Worm (Caenorhabditis elegans) whole organism, L1 larva: Measurements from ENCODE around the gene nra-1.
"Not testable (repeated sequence)": the region's sequence is repeated elsewhere in the genome, so short reads cannot be mapped to it uniquely, and the experiment has no call there.

Experiments used
- aha-1 ChIP-seq: fragments of 150-350 bp; optimal IDR thresholded peaks from 2 replicates; lab custom pipeline; 2014; ENCODE audit warnings: missing biosample characterization, missing genetic modification characterization
- ceh-63 ChIP-seq: fragments of 200-800 bp; sonication (Bioruptor generic); optimal IDR thresholded peaks from 2 replicates; lab custom pipeline; 2018; ENCODE audit warnings: mild to moderate bottlenecking, missing genetic modification characterization, missing compliant biosample characterization
- ces-1 ChIP-seq: fragments of 150-350 bp; optimal IDR thresholded peaks from 2 replicates; lab custom pipeline; 2014; ENCODE audit warnings: missing biosample characterization, missing genetic modification reagents, missing genetic modification characterization
- dpl-1 ChIP-seq, 3 experiments: fragments of 150-350 bp in 2 of 3; sonication (generic microtip) in 1 of 3; optimal IDR thresholded peaks; 2 replicates each; lab custom pipeline; 2014 to 2017; ENCODE audit warnings: missing biosample characterization in 3 of 3, missing genetic modification characterization in 3 of 3, missing genetic modification reagents in 3 of 3
- dsc-1 ChIP-seq: sonication (generic microtip); optimal IDR thresholded peaks from 2 replicates; lab custom pipeline; 2016; ENCODE audit warnings: mild to moderate bottlenecking, missing genetic modification characterization, missing compliant biosample characterization
- efl-1 ChIP-seq, 4 experiments: fragments of 150-350 bp; optimal IDR thresholded peaks in 3 of 4; peaks in 1 of 4; 1 replicate in 1 of 4; 2 replicates in 3 of 4; lab custom pipeline; 2014; ENCODE audit warnings: missing biosample characterization in 2 of 4, missing genetic modification characterization in 2 of 4, missing genetic modification reagents in 2 of 4
- efl-3 ChIP-seq: fragments of 200-800 bp; sonication (Bioruptor generic); optimal IDR thresholded peaks from 2 replicates; lab custom pipeline; 2018; ENCODE audit warnings: mild to moderate bottlenecking, missing genetic modification characterization, missing compliant biosample characterization
- elt-2 ChIP-seq: sonication (generic microtip); optimal IDR thresholded peaks from 2 replicates; lab custom pipeline; 2016; ENCODE audit warnings: missing genetic modification characterization, mild to moderate bottlenecking, inconsistent platforms, missing compliant biosample characterization, missing genetic modification reagents
- fkh-10 ChIP-seq: sonication (generic microtip); optimal IDR thresholded peaks from 2 replicates; lab custom pipeline; 2017; ENCODE audit warnings: missing biosample characterization, missing genetic modification reagents, missing genetic modification characterization
- fkh-8 ChIP-seq: sonication (generic microtip); optimal IDR thresholded peaks from 2 replicates; lab custom pipeline; 2016; ENCODE audit warnings: mild to moderate bottlenecking, missing genetic modification characterization, missing compliant biosample characterization
- isw-1 ChIP-seq: fragments of 200-800 bp; sonication (Bioruptor generic); IDR thresholded peaks from 2 replicates; pipeline ENCODE4 v1.3.6; 2022; ENCODE audit warnings: missing genetic modification characterization, missing compliant biosample characterization
- jun-1 ChIP-seq: fragments of 150-350 bp; optimal IDR thresholded peaks from 2 replicates; lab custom pipeline; 2014; ENCODE audit warnings: missing biosample characterization, missing genetic modification reagents, missing genetic modification characterization
- lin-14 ChIP-seq: fragments of 200-800 bp; sonication (Bioruptor generic); optimal IDR thresholded peaks from 2 replicates; lab custom pipeline; 2018; ENCODE audit warnings: mild to moderate bottlenecking, missing genetic modification characterization, moderate library complexity, missing compliant biosample characterization
- lin-35 ChIP-seq, 2 experiments: fragments of 150-350 bp; optimal IDR thresholded peaks; 2 replicates each; lab custom pipeline; 2014; ENCODE audit warnings: missing biosample characterization in 2 of 2, missing genetic modification characterization in 2 of 2, missing genetic modification reagents in 2 of 2
- lin-39 ChIP-seq: fragments of 150-350 bp; optimal IDR thresholded peaks from 2 replicates; lab custom pipeline; 2014; ENCODE audit warnings: missing biosample characterization, missing genetic modification reagents, missing genetic modification characterization
- lsy-2 ChIP-seq, 2 experiments: fragments of 150-350 bp; optimal IDR thresholded peaks; 2 replicates each; lab custom pipeline; 2014; ENCODE audit warnings: missing biosample characterization in 2 of 2, missing genetic modification characterization in 2 of 2
- mab-9 ChIP-seq: fragments of 200-800 bp; sonication (Bioruptor generic); IDR thresholded peaks from 2 replicates; pipeline ENCODE4 v1.3.6; 2022; ENCODE audit warnings: missing genetic modification reagents, missing genetic modification characterization, missing compliant biosample characterization
- nhr-11 ChIP-seq: fragments of 150-350 bp; optimal IDR thresholded peaks from 2 replicates; lab custom pipeline; 2014; ENCODE audit warnings: missing biosample characterization, missing genetic modification characterization
- nhr-47 ChIP-seq: sonication (generic microtip); optimal IDR thresholded peaks from 2 replicates; lab custom pipeline; 2016; ENCODE audit warnings: mild to moderate bottlenecking, missing genetic modification characterization, moderate library complexity, missing compliant biosample characterization
- nhr-71 ChIP-seq: sonication (generic microtip); optimal IDR thresholded peaks from 2 replicates; lab custom pipeline; 2016; ENCODE audit warnings: mild to moderate bottlenecking, missing genetic modification characterization, moderate library complexity, missing compliant biosample characterization
- nhr-85 ChIP-seq: sonication (generic microtip); peaks from one replicate; lab custom pipeline; 2016; ENCODE audit warnings: missing genetic modification characterization, inconsistent platforms, missing compliant biosample characterization
- snu-23 ChIP-seq: sonication (generic microtip); optimal IDR thresholded peaks from 2 replicates; lab custom pipeline; 2016; ENCODE audit warnings: missing genetic modification characterization, missing compliant biosample characterization
- sptf-1 ChIP-seq: fragments of 150-350 bp; optimal IDR thresholded peaks from 2 replicates; lab custom pipeline; 2014; ENCODE audit warnings: missing biosample characterization, missing genetic modification characterization
- unc-130 ChIP-seq: fragments of 150-350 bp; optimal IDR thresholded peaks from 2 replicates; lab custom pipeline; 2017; ENCODE audit warnings: missing biosample characterization, missing genetic modification characterization, inconsistent platforms
- unc-30 ChIP-seq: sonication (generic microtip); optimal IDR thresholded peaks from 2 replicates; lab custom pipeline; 2017; ENCODE audit warnings: missing biosample characterization, missing genetic modification characterization

nra-1 gene

DNA sequence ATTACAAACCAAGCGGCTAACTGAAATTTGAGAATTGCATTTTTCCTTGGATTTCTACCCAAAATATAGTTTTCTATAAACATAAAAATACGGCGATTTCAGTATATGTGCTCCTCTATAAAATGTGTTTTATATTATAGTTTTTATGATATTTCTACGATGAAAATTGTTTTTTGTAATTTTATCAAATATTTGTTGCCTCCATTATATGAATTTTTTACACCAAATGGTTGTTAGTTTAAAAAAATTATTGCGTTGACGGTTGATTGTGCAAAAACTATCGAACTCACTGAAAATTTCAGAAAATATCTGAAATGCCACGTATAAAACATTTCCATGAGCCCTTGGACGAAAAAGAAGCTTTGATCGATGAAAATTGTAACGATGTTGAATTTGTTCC is 24.2 kb upstream of the nra-1 start, which contains the start of gene T28F3.9:
Gene T28F3.9 (plus strand): TSS at position 301 of the 400 bp plus-strand sequence.
- TF ChIP-seq efl-1 (optimal IDR thresholded peaks at IDR 0.05; lab: Kevin White, UChicago) (no peak), efl-1 (GFP tag; optimal IDR thresholded peaks at IDR 0.05 in 1 of 2; lab: Kevin White, UChicago) (peak in 1 of 2 experiments; percentile 35), fkh-8 (tag; lab: Kevin White, UChicago) (no peak), ces-1 (no peak)

DNA sequence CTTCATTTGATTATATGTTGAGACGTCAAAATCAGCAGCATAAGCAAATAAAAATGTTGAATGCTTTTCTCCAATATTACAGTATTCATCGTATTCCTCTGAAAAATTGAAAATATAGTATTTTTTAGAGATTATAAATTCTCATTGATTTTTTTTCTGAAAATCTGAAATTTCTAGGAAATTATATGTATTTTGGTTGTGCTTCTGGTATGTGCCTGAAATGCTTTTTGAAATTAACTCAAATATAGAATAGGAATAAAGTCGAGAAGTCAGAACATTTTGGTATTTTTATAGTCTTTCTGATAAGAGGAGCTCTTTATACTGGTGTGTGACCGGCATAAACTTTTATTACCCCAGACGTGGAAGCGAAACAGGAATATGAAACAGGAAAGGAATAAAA is 23.2 kb upstream of the nra-1 start, which contains the start of gene T28F3.8:
Gene T28F3.8 (minus strand): TSS at position 101 of the 400 bp plus-strand sequence.
- TF ChIP-seq fkh-10 (GFP tag; lab: Kevin White, UChicago); efl-3; snu-23: not testable (repeated sequence)

DNA sequence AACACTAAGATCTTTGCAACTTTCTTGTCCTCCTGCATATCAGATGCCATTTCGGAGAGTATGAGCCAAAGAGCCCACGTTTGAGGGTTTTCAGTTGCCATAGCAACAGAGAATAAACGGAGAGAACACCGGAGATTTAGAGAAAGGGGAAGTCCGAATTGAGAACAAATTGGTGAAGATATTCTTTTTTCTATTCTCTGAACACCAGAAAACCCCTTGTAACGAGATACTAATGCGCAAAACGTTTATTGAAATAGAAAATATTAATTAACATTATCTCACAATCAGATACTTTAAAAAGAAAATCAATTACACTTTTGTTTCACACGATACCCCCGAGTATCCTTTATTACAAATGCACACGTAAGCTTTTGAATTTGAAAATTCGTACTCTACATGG is 17.9 kb upstream of the nra-1 start, which contains the start of gene ifta-2:
Gene ifta-2 (minus strand): TSS at position 101 of the 400 bp plus-strand sequence.
- TF ChIP-seq mab-9 (GFP tag; lab: Robert Waterston, UW) (no peak), fkh-8 (tag; lab: Kevin White, UChicago) (peak; percentile 29)

DNA sequence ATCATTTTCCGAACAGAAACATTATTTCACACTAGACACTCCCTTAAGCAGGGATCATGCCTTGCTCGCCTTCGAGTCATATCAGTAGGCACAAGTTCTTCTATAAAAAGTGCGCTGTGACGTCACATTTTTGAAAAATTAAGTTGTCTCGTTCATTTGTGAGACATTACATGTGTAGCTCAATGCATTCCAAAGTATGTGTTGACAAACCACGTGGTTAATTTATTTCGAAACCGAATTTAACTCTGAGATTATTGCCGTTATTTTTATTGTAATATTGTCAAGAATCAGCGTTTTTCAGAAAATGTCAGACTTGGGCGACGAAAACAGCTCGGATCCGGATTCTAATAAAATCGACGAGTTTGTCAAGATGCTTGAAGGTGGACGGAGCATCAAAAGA is 10.5 kb upstream of the nra-1 start, which contains the start of gene T28F3.5:
Gene T28F3.5 (plus strand): TSS at position 301 of the 400 bp plus-strand sequence.
- no peak for TF ChIP-seq unc-130 (tag; lab: Kevin White, UChicago)
- no peak for TF ChIP-seq efl-1 (optimal IDR thresholded peaks at IDR 0.05; lab: Kevin White, UChicago)
- peak in 1 of 2 experiments; percentile 84 for TF ChIP-seq efl-1 (GFP tag; optimal IDR thresholded peaks at IDR 0.05 in 1 of 2; lab: Kevin White, UChicago)
- TF ChIP-seq nhr-11 (tag; lab: Kevin White, UChicago) = no peak
- no peak for TF ChIP-seq lsy-2 (tag; optimal IDR thresholded peaks at IDR 0.05; lab: Kevin White, UChicago)
- TF ChIP-seq nhr-71 (tag; lab: Kevin White, UChicago) = no peak
- TF ChIP-seq ceh-63 (GFP tag; lab: Kevin White, UChicago) = no peak
- no peak for TF ChIP-seq dpl-1 (GFP tag; optimal IDR thresholded peaks at IDR 0.05; lab: Kevin White, UChicago)
- no peak for TF ChIP-seq isw-1 (GFP tag; lab: Robert Waterston, UW)

DNA sequence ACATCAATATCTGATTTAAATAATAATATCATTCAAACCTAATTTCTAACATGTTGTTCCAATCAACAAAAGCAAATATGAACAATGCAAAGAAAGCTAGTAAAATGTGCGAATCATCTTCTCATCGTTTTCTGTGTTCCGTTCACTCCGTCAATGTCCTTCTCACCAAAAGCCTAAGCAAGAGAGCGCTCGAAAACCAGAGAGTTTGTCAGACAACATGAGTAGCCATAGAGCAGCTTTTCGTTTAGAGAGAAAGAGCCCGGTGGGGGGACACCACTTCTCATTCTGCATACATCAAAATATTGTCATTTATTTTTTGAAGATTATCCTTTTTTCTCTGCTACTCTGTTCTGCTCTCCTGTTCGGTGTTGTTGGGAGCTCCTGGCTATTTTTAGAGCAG is 9.7 kb upstream of the nra-1 start:
- no peak for TF ChIP-seq efl-1 (optimal IDR thresholded peaks at IDR 0.05; lab: Kevin White, UChicago)
- TF ChIP-seq efl-1 (GFP tag; optimal IDR thresholded peaks at IDR 0.05 in 1 of 2; lab: Kevin White, UChicago) = peak in 1 of 2 experiments; percentile 77
- peak in 1 of 3 experiments; percentile 27 for TF ChIP-seq dpl-1 (GFP tag; optimal IDR thresholded peaks at IDR 0.05; lab: Kevin White, UChicago)
- peak; percentile 27 for TF ChIP-seq fkh-8 (tag; lab: Kevin White, UChicago)
- TF ChIP-seq dsc-1 (tag; lab: Kevin White, UChicago) = peak; percentile 62
- no peak for TF ChIP-seq aha-1 (tag; lab: Kevin White, UChicago)
- peak; percentile 11 for TF ChIP-seq nhr-47 (tag; lab: Kevin White, UChicago)
- no peak for TF ChIP-seq ceh-63 (GFP tag; lab: Kevin White, UChicago)
- no peak for TF ChIP-seq lin-39 (tag; lab: Kevin White, UChicago)
- TF ChIP-seq lin-35 (GFP tag; optimal IDR thresholded peaks at IDR 0.05; lab: Kevin White, UChicago) = peak in 1 of 2 experiments; percentile 36
- TF ChIP-seq, all 84 proteins: peak for 6

DNA sequence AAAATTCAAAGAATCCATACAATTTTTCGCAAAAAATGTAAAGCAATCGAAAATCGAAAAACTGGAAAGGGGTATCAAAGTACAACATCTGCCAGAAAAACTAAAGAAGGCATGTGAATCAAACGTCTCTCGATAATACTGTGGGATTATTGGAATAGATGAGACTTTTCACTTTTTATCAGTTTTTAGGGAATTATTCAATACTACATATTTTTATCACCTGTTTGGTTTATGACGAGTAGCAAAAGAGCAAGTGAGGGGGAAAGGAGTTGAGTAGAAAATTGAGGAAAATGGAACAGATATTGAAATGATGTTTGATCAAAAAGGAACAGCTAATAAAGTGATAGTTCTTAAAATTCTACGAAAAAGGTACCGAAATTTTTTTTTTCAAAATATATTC is 9.1 kb upstream of the nra-1 start:
- TF ChIP-seq nhr-85 (no peak), elt-2 (peak; percentile 41)

DNA sequence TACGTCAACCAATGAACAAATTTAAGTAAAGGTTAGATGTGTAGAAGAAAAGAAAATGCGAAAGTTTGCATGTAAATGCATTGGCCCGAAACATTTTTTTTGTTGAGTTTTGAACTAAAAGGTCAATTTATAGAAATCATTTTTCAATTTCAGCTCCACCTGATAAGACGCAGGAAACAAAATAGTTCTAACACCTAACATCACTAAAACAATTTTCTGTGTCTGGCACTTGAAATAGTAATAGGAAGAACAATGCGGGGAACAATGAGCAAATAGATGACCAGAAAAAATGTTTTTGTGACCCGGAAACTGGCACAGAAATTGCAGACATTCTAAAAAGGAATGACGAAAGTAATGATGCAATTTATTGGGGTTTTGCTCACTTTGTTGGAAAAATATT is 8.4 kb upstream of the nra-1 start:
- TF ChIP-seq sptf-1 (tag; lab: Kevin White, UChicago) = no peak
- TF ChIP-seq lin-35 (GFP tag; optimal IDR thresholded peaks at IDR 0.05; lab: Kevin White, UChicago) = peak in 1 of 2 experiments; percentile 21
- TF ChIP-seq elt-2 = peak; percentile 9
- TF ChIP-seq unc-30 (tag; lab: Kevin White, UChicago) = no peak
- TF ChIP-seq, all 84 proteins: peak for 2

DNA sequence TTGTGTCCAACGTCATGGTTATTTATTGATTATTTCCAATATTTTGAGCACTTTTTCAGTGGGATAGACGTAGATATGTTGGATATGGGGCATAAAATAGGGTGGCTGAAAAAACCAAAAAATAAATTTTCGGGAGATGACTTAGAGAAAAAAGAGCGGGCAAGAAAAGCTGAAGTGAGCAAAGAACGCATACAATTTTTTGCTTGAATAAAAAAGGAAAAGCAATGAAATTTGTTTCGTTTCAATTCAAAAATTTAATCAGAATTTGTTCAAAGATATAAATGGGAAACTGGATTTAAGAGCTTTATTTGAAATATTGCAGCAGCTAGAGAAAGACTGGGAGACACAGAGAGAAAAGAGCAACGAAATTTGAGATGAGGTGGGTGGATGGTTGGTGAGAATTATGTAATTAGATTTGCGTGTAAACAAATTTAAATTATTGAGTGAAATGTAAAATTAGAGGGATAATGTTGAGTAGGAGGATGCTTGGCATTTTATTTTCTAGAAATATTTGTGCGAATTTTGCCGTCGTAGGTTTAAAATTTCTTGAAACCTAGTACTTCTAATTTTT is 7.7 kb upstream of the nra-1 start, which contains the start of the genes T28F3.11 and slc-17.4:
Gene T28F3.11 (minus strand): TSS at position 51 of the 571 bp plus-strand sequence.
Gene slc-17.4 (minus strand): TSS at position 105 of the 571 bp plus-strand sequence.
- TF ChIP-seq jun-1 (tag; lab: Kevin White, UChicago) (no peak), lin-14 (peak; percentile 43)
